Worm (Caenorhabditis elegans) whole organism, L4/young adult: ENCODE data around the gene K03B4.1.

ENCODE experiments used
- W03F9.2 ChIP-seq: fragments of 150-350 bp; optimal IDR thresholded peaks from 2 replicates; lab custom pipeline; 2014; ENCODE audit warnings: missing biosample characterization, missing genetic modification characterization
- dao-5 ChIP-seq: sonication (generic microtip); optimal IDR thresholded peaks from 2 replicates; lab custom pipeline; 2016; ENCODE audit warnings: missing genotype, missing genetic modification characterization, moderate library complexity, missing compliant biosample characterization
- him-1 ChIP-seq: sonication (generic microtip); optimal IDR thresholded peaks from 2 replicates; lab custom pipeline; 2016; ENCODE audit warnings: missing genotype, missing genetic modification reagents, missing genetic modification characterization, missing compliant biosample characterization

- TF ChIP-seq him-1 (no peak), W03F9.2 (tag; lab: Kevin White, UChicago) (no peak), dao-5 (tag; lab: Kevin White, UChicago) (no peak)
Observed at ce11 chrV:4665651-4666050, 23.5 kb upstream of the K03B4.1 start, which contains the start of gene srx-73.
